Fruit fly (Drosophila melanogaster) whole organism, embryonic: ENCODE results near the gene dind.

Experiments used
- Ada2b ChIP-seq: fragments of 200-800 bp; sonication (Bioruptor generic); IDR thresholded peaks from 2 replicates; pipeline ENCODE4 v1.3.6; 2022; ENCODE audit warnings: missing biosample characterization, missing genetic modification characterization
- Adf1 ChIP-seq: fragments of 200-800 bp; sonication (Bioruptor generic); IDR thresholded peaks from 2 replicates; pipeline ENCODE4 v1.3.6; 2022; ENCODE audit warnings: missing biosample characterization, missing genetic modification characterization
- CG10959 ChIP-seq: fragments of 200-800 bp; sonication (Bioruptor generic); IDR thresholded peaks from 2 replicates; pipeline ENCODE4 v1.3.6; 2022; ENCODE audit warnings: missing biosample characterization, missing genetic modification characterization
- CG11085 ChIP-seq: fragments of 200-800 bp; sonication (Bioruptor generic); IDR thresholded peaks from 2 replicates; pipeline ENCODE4 v1.3.6; 2022; ENCODE audit warnings: missing biosample characterization, missing genetic modification characterization
- CG12071 ChIP-seq: fragments of 200-800 bp; sonication (Bioruptor generic); optimal IDR thresholded peaks from 3 replicates; lab custom pipeline; 2018; ENCODE audit warnings: missing biosample characterization, mild to moderate bottlenecking, missing genetic modification characterization
- CG12104 ChIP-seq: fragments of 200-800 bp; sonication (Bioruptor generic); optimal IDR thresholded peaks from 3 replicates; lab custom pipeline; 2016; ENCODE audit warnings: missing biosample characterization, missing genetic modification characterization
- CG12744 ChIP-seq: fragments of 200-800 bp; sonication (Bioruptor generic); optimal IDR thresholded peaks from 2 replicates; lab custom pipeline; 2016; ENCODE audit warnings: missing biosample characterization, missing genetic modification characterization
- CG13296 ChIP-seq: fragments of 200-800 bp; sonication (Bioruptor generic); optimal IDR thresholded peaks from 3 replicates; lab custom pipeline; 2018; ENCODE audit warnings: missing biosample characterization, mild to moderate bottlenecking, missing genetic modification characterization
- CG13624 ChIP-seq: fragments of 200-800 bp; sonication (Bioruptor generic); optimal IDR thresholded peaks from 2 replicates; lab custom pipeline; 2016; ENCODE audit warnings: missing biosample characterization, missing genetic modification characterization
- CG13775 ChIP-seq: fragments of 200-800 bp; sonication (Bioruptor generic); optimal IDR thresholded peaks from 3 replicates; lab custom pipeline; 2017; ENCODE audit warnings: missing biosample characterization, mild to moderate bottlenecking, missing genetic modification characterization
- CG14050 ChIP-seq: fragments of 200-800 bp; sonication (Bioruptor generic); IDR thresholded peaks from 3 replicates; pipeline ENCODE4 v1.3.6; 2022; ENCODE audit warnings: missing biosample characterization, missing genetic modification characterization
- CG14441 ChIP-seq: fragments of 200-800 bp; sonication (Bioruptor generic); IDR thresholded peaks from 2 replicates; pipeline ENCODE4 v1.3.6; 2022; ENCODE audit warnings: missing biosample characterization, missing genetic modification characterization
- CG14860 ChIP-seq: fragments of 200-800 bp; sonication (Bioruptor generic); IDR thresholded peaks from 3 replicates; pipeline ENCODE4 v1.3.6; 2022; ENCODE audit warnings: missing biosample characterization, missing genetic modification characterization; ENCODE audit not compliant: partially characterized antibody
- CG15073 ChIP-seq: fragments of 200-800 bp; sonication (Bioruptor generic); optimal IDR thresholded peaks from 2 replicates; lab custom pipeline; 2016; ENCODE audit warnings: missing biosample characterization, missing genetic modification characterization
- CG1529 ChIP-seq: fragments of 200-800 bp; sonication (Bioruptor generic); optimal IDR thresholded peaks from 3 replicates; lab custom pipeline; 2018; ENCODE audit warnings: missing biosample characterization, missing genetic modification characterization
- CG2116 ChIP-seq: fragments of 200-800 bp; sonication (Bioruptor generic); optimal IDR thresholded peaks from 3 replicates; lab custom pipeline; 2018; ENCODE audit warnings: missing biosample characterization, mild to moderate bottlenecking, missing genetic modification characterization
- CG30431 ChIP-seq: fragments of 200-800 bp; sonication (Bioruptor generic); optimal IDR thresholded peaks from 2 replicates; lab custom pipeline; 2017; ENCODE audit warnings: missing biosample characterization, missing genetic modification characterization
- CG4282 ChIP-seq: fragments of 200-800 bp; sonication (Bioruptor generic); optimal IDR thresholded peaks from 2 replicates; lab custom pipeline; 2016; ENCODE audit warnings: missing biosample characterization, missing genetic modification characterization
- CG6654 ChIP-seq: fragments of 200-800 bp; sonication (Bioruptor generic); optimal IDR thresholded peaks from 2 replicates; lab custom pipeline; 2017; ENCODE audit warnings: missing biosample characterization, mild to moderate bottlenecking, missing genetic modification characterization
- CG6689 ChIP-seq: fragments of 200-800 bp; sonication (Bioruptor generic); IDR thresholded peaks from 2 replicates; pipeline ENCODE4 v1.3.6; 2022; ENCODE audit warnings: missing biosample characterization, missing genetic modification characterization
- CG7786 ChIP-seq: fragments of 200-800 bp; sonication (Bioruptor generic); optimal IDR thresholded peaks from 2 replicates; lab custom pipeline; 2016; ENCODE audit warnings: missing biosample characterization, missing genetic modification characterization
- CG9797 ChIP-seq: fragments of 200-800 bp; sonication (Bioruptor generic); optimal IDR thresholded peaks from 3 replicates; lab custom pipeline; 2018; ENCODE audit warnings: missing biosample characterization, mild to moderate bottlenecking, missing genetic modification characterization
- CG9932 ChIP-seq: fragments of 200-800 bp; sonication (Bioruptor generic); IDR thresholded peaks from 2 replicates; pipeline ENCODE4 v1.3.6; 2022; ENCODE audit warnings: missing biosample characterization, missing genetic modification characterization
- D19A ChIP-seq: fragments of 200-800 bp; optimal IDR thresholded peaks from 3 replicates; lab custom pipeline; 2019; ENCODE audit warnings: missing biosample characterization, mild to moderate bottlenecking, missing genetic modification characterization, moderate library complexity
- Dll ChIP-seq: fragments of 200-800 bp; sonication (Bioruptor generic); IDR thresholded peaks from 4 replicates; pipeline ENCODE4 v1.3.6; 2022; ENCODE audit warnings: missing biosample characterization, missing genetic modification characterization; ENCODE audit not compliant: partially characterized antibody
- HmgZ ChIP-seq: fragments of 200-800 bp; sonication (Bioruptor generic); optimal IDR thresholded peaks from 2 replicates; lab custom pipeline; 2018; ENCODE audit warnings: missing biosample characterization, mild to moderate bottlenecking, missing genetic modification characterization
- Hsf ChIP-seq: fragments of 200-800 bp; sonication (Bioruptor generic); optimal IDR thresholded peaks from 3 replicates; lab custom pipeline; 2016; ENCODE audit warnings: missing biosample characterization, missing genetic modification characterization
- Side ChIP-seq: fragments of 200-800 bp; sonication (Bioruptor generic); optimal IDR thresholded peaks from 2 replicates; lab custom pipeline; 2016; ENCODE audit warnings: missing biosample characterization, missing genetic modification characterization
- Sox100B ChIP-seq: fragments of 200-800 bp; sonication (Bioruptor generic); optimal IDR thresholded peaks from 3 replicates; lab custom pipeline; 2018; ENCODE audit warnings: missing biosample characterization, mild to moderate bottlenecking, missing genetic modification characterization
- TFAM ChIP-seq: fragments of 200-800 bp; sonication (Bioruptor generic); optimal IDR thresholded peaks from 2 replicates; lab custom pipeline; 2017; ENCODE audit warnings: missing biosample characterization, missing genetic modification characterization, inconsistent platforms
- Vsx1 ChIP-seq: fragments of 200-800 bp; sonication (Bioruptor generic); optimal IDR thresholded peaks from 2 replicates; lab custom pipeline; 2017; ENCODE audit warnings: missing biosample characterization, mild to moderate bottlenecking, missing genetic modification characterization, missing genetic modification reagents
- Xrp1 ChIP-seq: fragments of 200-800 bp; sonication (Bioruptor generic); IDR thresholded peaks from 2 replicates; pipeline ENCODE4 v1.3.6; 2022; ENCODE audit warnings: missing biosample characterization, missing genetic modification characterization
- YL-1 ChIP-seq: fragments of 200-800 bp; sonication (Bioruptor generic); optimal IDR thresholded peaks from 3 replicates; lab custom pipeline; 2017; ENCODE audit warnings: missing biosample characterization, mild to moderate bottlenecking, missing genetic modification characterization
- bbx ChIP-seq: fragments of 200-800 bp; sonication (Bioruptor generic); IDR thresholded peaks from 2 replicates; pipeline ENCODE4 v1.3.6; 2022; ENCODE audit warnings: missing biosample characterization, missing genetic modification characterization; ENCODE audit not compliant: partially characterized antibody
- bigmax ChIP-seq: fragments of 200-800 bp; sonication (Bioruptor generic); optimal IDR thresholded peaks from 2 replicates; lab custom pipeline; 2018; ENCODE audit warnings: missing biosample characterization, mild to moderate bottlenecking, missing genetic modification characterization
- dan ChIP-seq: fragments of 200-800 bp; sonication (Bioruptor generic); IDR thresholded peaks from 2 replicates; pipeline ENCODE4 v1.3.6; 2022; ENCODE audit warnings: missing biosample characterization, missing genetic modification characterization
- dati ChIP-seq: fragments of 200-800 bp; sonication (Bioruptor generic); IDR thresholded peaks from 2 replicates; pipeline ENCODE4 v1.3.6; 2022; ENCODE audit warnings: missing biosample characterization, missing genetic modification characterization
- en ChIP-seq: fragments of 200-800 bp; sonication (Bioruptor generic); optimal IDR thresholded peaks from 2 replicates; lab custom pipeline; 2016; ENCODE audit warnings: missing biosample characterization, missing genetic modification characterization
- fd3F ChIP-seq: fragments of 200-800 bp; sonication (Bioruptor generic); optimal IDR thresholded peaks from 2 replicates; lab custom pipeline; 2018; ENCODE audit warnings: missing biosample characterization, mild to moderate bottlenecking, missing genetic modification characterization, moderate library complexity
- gem ChIP-seq: fragments of 200-800 bp; sonication (Bioruptor generic); optimal IDR thresholded peaks from 2 replicates; lab custom pipeline; 2019; ENCODE audit warnings: missing biosample characterization, mild to moderate bottlenecking, missing genetic modification characterization, moderate library complexity
- ind ChIP-seq: fragments of 200-800 bp; sonication (Bioruptor generic); optimal IDR thresholded peaks from 3 replicates; lab custom pipeline; 2016; ENCODE audit warnings: missing biosample characterization, missing genetic modification characterization
- jumu ChIP-seq: fragments of 200-800 bp; sonication (Bioruptor generic); optimal IDR thresholded peaks from 3 replicates; lab custom pipeline; 2016; ENCODE audit warnings: missing biosample characterization, missing genetic modification characterization
- kni ChIP-seq: fragments of 200-800 bp; sonication (Bioruptor generic); optimal IDR thresholded peaks from 3 replicates; lab custom pipeline; 2017; ENCODE audit warnings: mild to moderate bottlenecking, missing biosample characterization, missing genetic modification reagents, missing genetic modification characterization
- mam ChIP-seq: fragments of 200-800 bp; sonication (Bioruptor generic); optimal IDR thresholded peaks from 3 replicates; lab custom pipeline; 2016; ENCODE audit warnings: missing biosample characterization, missing genetic modification characterization
- oc ChIP-seq: fragments of 200-800 bp; sonication (Bioruptor generic); optimal IDR thresholded peaks from 2 replicates; lab custom pipeline; 2018; ENCODE audit warnings: missing biosample characterization, mild to moderate bottlenecking, missing genetic modification characterization, moderate library complexity
- org-1 ChIP-seq: fragments of 200-800 bp; sonication (Bioruptor generic); optimal IDR thresholded peaks from 2 replicates; lab custom pipeline; 2017; ENCODE audit warnings: missing biosample characterization, missing genetic modification characterization
- phol ChIP-seq: fragments of 200-800 bp; sonication (Bioruptor generic); optimal IDR thresholded peaks from 3 replicates; lab custom pipeline; 2018; ENCODE audit warnings: missing biosample characterization, mild to moderate bottlenecking, missing genetic modification characterization, moderate library complexity
- pita ChIP-seq: fragments of 200-800 bp; sonication (Bioruptor generic); optimal IDR thresholded peaks from 2 replicates; lab custom pipeline; 2017; ENCODE audit warnings: missing biosample characterization, mild to moderate bottlenecking, missing genetic modification characterization
- sens ChIP-seq: fragments of 200-800 bp; sonication (Bioruptor generic); peaks from one replicate; lab custom pipeline; 2016; ENCODE audit warnings: missing biosample characterization, missing genetic modification characterization
- slbo ChIP-seq: fragments of 200-800 bp; sonication (Bioruptor generic); IDR thresholded peaks from 2 replicates; pipeline ENCODE4 v1.3.6; 2022; ENCODE audit warnings: missing biosample characterization, missing genetic modification characterization
- slou ChIP-seq: fragments of 200-800 bp; sonication (Bioruptor generic); optimal IDR thresholded peaks from 3 replicates; lab custom pipeline; 2016; ENCODE audit warnings: missing biosample characterization, missing genetic modification characterization
- tx ChIP-seq: fragments of 200-800 bp; sonication (Bioruptor generic); optimal IDR thresholded peaks from 2 replicates; lab custom pipeline; 2016; ENCODE audit warnings: missing biosample characterization, missing genetic modification characterization

dind gene

dm6 chr3R:18663525-18663924 is 13.8 kb downstream of the dind start, which contains the start of the genes Cpsf73 and Gos28 (continued):
- no peak for TF ChIP-seq CG14441 (GFP tag; lab: Robert Waterston, UW)
- TF ChIP-seq Ada2b (GFP tag; lab: Robert Waterston, UW): no peak
- TF ChIP-seq dan (GFP tag; lab: Robert Waterston, UW): no peak
- TF ChIP-seq CG6654 (GFP tag; lab: Kevin White, UChicago): no peak
- TF ChIP-seq CG13775 (GFP tag; lab: Kevin White, UChicago): peak; percentile 30
- TF ChIP-seq CG6689 (GFP tag; lab: Robert Waterston, UW): 0 out of 2 replicates have a peak, but pooled peaks have one; percentile 16
- TF ChIP-seq fd3F (GFP tag; lab: Kevin White, UChicago): no peak
- TF ChIP-seq CG14860 (GFP tag; lab: Robert Waterston, UW): no peak
- peak; percentile 85 for TF ChIP-seq CG9797 (GFP tag; lab: Kevin White, UChicago)
- TF ChIP-seq bbx (GFP tag; lab: Robert Waterston, UW): peak; percentile 47; the same call in 1 of the 2 replicates
- no peak for TF ChIP-seq Sox100B (GFP tag; lab: Kevin White, UChicago)
- TF ChIP-seq CG2116 (GFP tag; lab: Kevin White, UChicago): peak; percentile 51
- no peak for TF ChIP-seq oc (tag; lab: Kevin White, UChicago)
- peak; percentile 77 for TF ChIP-seq YL-1 (GFP tag; lab: Kevin White, UChicago)
- TF ChIP-seq D19A (tag; lab: Kevin White, UChicago): no peak
- peak; percentile 10; the same call in 1 of the 2 replicates for TF ChIP-seq Xrp1 (GFP tag; lab: Robert Waterston, UW)
- peak; percentile 3 for TF ChIP-seq CG7786 (GFP tag; lab: Kevin White, UChicago)
- TF ChIP-seq org-1 (GFP tag; lab: Kevin White, UChicago): no peak
- no peak for TF ChIP-seq CG12071 (GFP tag; lab: Kevin White, UChicago)
- peak; percentile 50 for TF ChIP-seq jumu (GFP tag; lab: Kevin White, UChicago)
- TF ChIP-seq Hsf (GFP tag; lab: Kevin White, UChicago): peak; percentile 0
- peak; percentile 73 for TF ChIP-seq HmgZ
- TF ChIP-seq slbo: peak; percentile 49
- TF ChIP-seq CG12744: no peak
- TF ChIP-seq CG14050: no peak
- TF ChIP-seq CG1529 (GFP tag; lab: Kevin White, UChicago): no peak
- TF ChIP-seq pita (GFP tag; lab: Kevin White, UChicago): no peak
- TF ChIP-seq gem (tag; lab: Kevin White, UChicago): no peak
- TF ChIP-seq bigmax (GFP tag; lab: Kevin White, UChicago): no peak
- no peak for TF ChIP-seq kni
- TF ChIP-seq Vsx1 (GFP tag; lab: Kevin White, UChicago): no peak
- peak; percentile 53 for TF ChIP-seq phol
- no peak for TF ChIP-seq CG9932 (GFP tag; lab: Robert Waterston, UW)
- peak; percentile 60; the same call in 1 of the 4 replicates for TF ChIP-seq Dll
- no peak for TF ChIP-seq Side (GFP tag; lab: Kevin White, UChicago)
- no peak for TF ChIP-seq mam (GFP tag; lab: Kevin White, UChicago)
- TF ChIP-seq en (GFP tag; lab: Kevin White, UChicago): no peak
- TF ChIP-seq CG13296 (GFP tag; lab: Kevin White, UChicago): no peak
- no peak for TF ChIP-seq slou
- TF ChIP-seq CG10959 (GFP tag; lab: Robert Waterston, UW): no peak
- TF ChIP-seq CG4282: peak; percentile 12
- no peak for TF ChIP-seq CG30431
- TF ChIP-seq CG12104 (GFP tag; lab: Kevin White, UChicago): no peak
- TF ChIP-seq sens (GFP tag; lab: Kevin White, UChicago): peak; percentile 82
- TF ChIP-seq ind (GFP tag; lab: Kevin White, UChicago): no peak
- TF ChIP-seq CG13624 (GFP tag; lab: Kevin White, UChicago): no peak
- no peak for TF ChIP-seq CG15073 (GFP tag; lab: Kevin White, UChicago)
- TF ChIP-seq dati (GFP tag; lab: Robert Waterston, UW): no peak
- TF ChIP-seq CG11085 (GFP tag; lab: Robert Waterston, UW): no peak
- TF ChIP-seq TFAM: no peak
- no peak for TF ChIP-seq tx
- no peak for TF ChIP-seq Adf1
